Worm (Caenorhabditis elegans) whole organism, L4 larva: ENCODE data around the gene R160.2.

Source experiments
- F26F4.8 ChIP-seq: fragments of 200-800 bp; sonication (Bioruptor generic); conservative IDR thresholded peaks from 2 replicates; pipeline ENCODE4 v1.3.6; 2022; ENCODE audit warnings: missing genetic modification characterization, missing compliant biosample characterization
- Y5F2A.4 ChIP-seq: fragments of 200-800 bp; sonication (Bioruptor generic); optimal IDR thresholded peaks from 2 replicates; lab custom pipeline; 2018; ENCODE audit warnings: mild to moderate bottlenecking, missing genetic modification characterization, missing compliant biosample characterization
- hlh-11 ChIP-seq: fragments of 200-800 bp; sonication (Bioruptor generic); optimal IDR thresholded peaks from 2 replicates; lab custom pipeline; 2018; ENCODE audit warnings: mild to moderate bottlenecking, missing genetic modification characterization, missing compliant biosample characterization
- hlh-30 ChIP-seq: sonication (generic microtip); optimal IDR thresholded peaks from 2 replicates; lab custom pipeline; 2017; ENCODE audit warnings: antibody characterized with exemption, mild to moderate bottlenecking, missing genetic modification characterization, missing compliant biosample characterization; ENCODE audit not compliant: insufficient read depth
- jun-1 ChIP-seq: fragments of 150-350 bp; optimal IDR thresholded peaks from 2 replicates; lab custom pipeline; 2014; ENCODE audit warnings: missing biosample characterization, missing genetic modification reagents, missing genetic modification characterization
- lin-39 ChIP-seq: fragments of 150-350 bp; optimal IDR thresholded peaks from 2 replicates; lab custom pipeline; 2014; ENCODE audit warnings: missing biosample characterization, missing genetic modification reagents, missing genetic modification characterization
- mes-2 ChIP-seq: sonication (generic microtip); optimal IDR thresholded peaks from 2 replicates; lab custom pipeline; 2016; ENCODE audit warnings: missing genotype, mild to moderate bottlenecking, missing genetic modification characterization, missing compliant biosample characterization; ENCODE audit not compliant: poor library complexity, severe bottlenecking
- sdz-12 ChIP-seq: fragments of 200-800 bp; sonication (Bioruptor generic); optimal IDR thresholded peaks from 2 replicates; lab custom pipeline; 2018; ENCODE audit warnings: mild to moderate bottlenecking, missing genetic modification characterization, missing compliant biosample characterization
- skn-1 ChIP-seq: fragments of 150-350 bp; optimal IDR thresholded peaks from 2 replicates; lab custom pipeline; 2014; ENCODE audit warnings: missing biosample characterization, missing genetic modification characterization
- snpc-4 ChIP-seq: fragments of 150-350 bp; optimal IDR thresholded peaks from 2 replicates; lab custom pipeline; 2014; ENCODE audit warnings: missing biosample characterization, missing genetic modification characterization

DNA sequence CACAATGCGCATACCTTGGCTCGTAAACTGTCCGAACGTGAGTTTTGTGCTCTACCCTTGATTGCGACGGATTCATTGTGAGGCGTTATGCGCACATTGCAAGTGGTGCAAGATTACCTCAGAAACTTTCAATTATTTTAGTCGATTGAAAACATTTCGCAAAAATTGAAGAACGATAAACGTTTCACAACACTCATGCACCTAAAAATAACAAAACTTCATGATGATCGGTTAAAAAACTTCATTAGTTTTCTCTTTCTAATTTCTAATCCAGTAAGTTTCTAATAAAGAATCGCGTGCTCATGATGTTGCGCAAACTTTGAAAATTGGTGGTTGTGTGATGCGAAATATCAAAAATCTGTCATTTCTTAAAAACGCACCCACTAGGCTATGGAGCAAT, 42.0 kb upstream of the R160.2 start, which contains the start of gene dop-1:
- TF ChIP-seq hlh-11 (tag; lab: Kevin White, UChicago) (no peak), lin-39 (tag; lab: Kevin White, UChicago) (no peak), skn-1 (tag; lab: Kevin White, UChicago) (no peak), jun-1 (no peak), sdz-12 (GFP tag; lab: Kevin White, UChicago) (no peak), F26F4.8 (no peak), hlh-30 (tag; lab: Kevin White, UChicago) (no peak), snpc-4 (tag; lab: Kevin White, UChicago) (no peak), Y5F2A.4 (GFP tag; lab: Kevin White, UChicago) (no peak), mes-2 (tag; lab: Kevin White, UChicago) (no peak)
